Worm (Caenorhabditis elegans) whole organism, young adult: ENCODE measurements around the gene set-9.

Source experiments
- B0019.2 ChIP-seq: fragments of 200-800 bp; sonication (Bioruptor generic); conservative IDR thresholded peaks from 2 replicates; pipeline ENCODE4 v1.3.6; 2022; ENCODE audit warnings: missing genetic modification reagents, missing genetic modification characterization, missing compliant biosample characterization
- F23B12.7 ChIP-seq: sonication (generic microtip); optimal IDR thresholded peaks from 2 replicates; lab custom pipeline; 2017; ENCODE audit warnings: missing genetic modification characterization, mild to moderate bottlenecking, missing compliant biosample characterization, antibody characterized with exemption, moderate library complexity; ENCODE audit not compliant: insufficient read depth
- F37B4.10 ChIP-seq: fragments of 200-800 bp; sonication (Bioruptor generic); IDR thresholded peaks from 2 replicates; pipeline ENCODE4 v1.3.6; 2022; ENCODE audit warnings: missing genetic modification characterization, missing compliant biosample characterization
- F49E8.2 ChIP-seq: sonication (generic microtip); optimal IDR thresholded peaks from 3 replicates; lab custom pipeline; 2017; ENCODE audit warnings: missing genetic modification characterization, mild to moderate bottlenecking, missing compliant biosample characterization, antibody characterized with exemption, moderate library complexity; ENCODE audit not compliant: insufficient read depth
- F57A8.1 ChIP-seq: fragments of 200-800 bp; sonication (Bioruptor generic); optimal IDR thresholded peaks from 2 replicates; lab custom pipeline; 2018; ENCODE audit warnings: mild to moderate bottlenecking, missing genetic modification characterization, moderate library complexity, missing compliant biosample characterization
- F57C9.4 ChIP-seq: sonication (generic microtip); optimal IDR thresholded peaks from 2 replicates; lab custom pipeline; 2017; ENCODE audit warnings: mild to moderate bottlenecking, missing genetic modification characterization, missing compliant biosample characterization
- K11D2.4 ChIP-seq: fragments of 200-800 bp; sonication (Bioruptor generic); IDR thresholded peaks from 2 replicates; pipeline ENCODE4 v1.3.6; 2022; ENCODE audit warnings: missing genetic modification reagents, missing genetic modification characterization, missing compliant biosample characterization
- K12H6.12 ChIP-seq: fragments of 200-800 bp; sonication (Bioruptor generic); optimal IDR thresholded peaks from 2 replicates; lab custom pipeline; 2018; ENCODE audit warnings: mild to moderate bottlenecking, missing genetic modification characterization, missing compliant biosample characterization
- T07F8.4 ChIP-seq: sonication (generic microtip); optimal IDR thresholded peaks from 2 replicates; lab custom pipeline; 2016; ENCODE audit warnings: mild to moderate bottlenecking, missing genetic modification characterization, moderate library complexity, missing compliant biosample characterization
- T26A5.8 ChIP-seq: sonication (generic microtip); optimal IDR thresholded peaks from 2 replicates; lab custom pipeline; 2016; ENCODE audit warnings: missing genetic modification characterization, missing compliant biosample characterization
- Y53G8AR.9 ChIP-seq: fragments of 200-800 bp; sonication (Bioruptor generic); conservative IDR thresholded peaks from 2 replicates; pipeline ENCODE4 v1.3.6; 2022; ENCODE audit warnings: missing genetic modification reagents, missing genetic modification characterization, missing compliant biosample characterization
- Y95B8A.8 ChIP-seq: fragments of 200-800 bp; sonication (Bioruptor generic); IDR thresholded peaks from 2 replicates; pipeline ENCODE4 v1.3.6; 2022; ENCODE audit warnings: missing genetic modification reagents, missing genetic modification characterization, missing compliant biosample characterization
- ZK185.1 ChIP-seq: sonication (generic microtip); optimal IDR thresholded peaks from 2 replicates; lab custom pipeline; 2016; ENCODE audit warnings: mild to moderate bottlenecking, missing genetic modification characterization, missing compliant biosample characterization; ENCODE audit not compliant: poor library complexity, severe bottlenecking
- ama-1 ChIP-seq, 3 experiments: fragments of 150-350 bp in 1 of 3; sonication (generic microtip) in 2 of 3; optimal IDR thresholded peaks; 2 replicates each; lab custom pipeline; 2014 to 2018; ENCODE audit warnings: missing biosample characterization in 2 of 3, missing genetic modification characterization in 2 of 3, missing genetic modification reagents in 2 of 3
- attf-3 ChIP-seq: fragments of 200-800 bp; sonication (Bioruptor generic); conservative IDR thresholded peaks from 2 replicates; pipeline ENCODE4 v1.3.6; 2022; ENCODE audit warnings: missing genetic modification reagents, missing genetic modification characterization, missing compliant biosample characterization
- bed-2 ChIP-seq: fragments of 200-800 bp; sonication (Bioruptor generic); IDR thresholded peaks from 2 replicates; pipeline ENCODE4 v1.3.6; 2022; ENCODE audit warnings: missing genetic modification reagents, missing genetic modification characterization, missing compliant biosample characterization
- ceh-27 ChIP-seq: fragments of 200-800 bp; sonication (Bioruptor generic); optimal IDR thresholded peaks from 2 replicates; lab custom pipeline; 2018; ENCODE audit warnings: mild to moderate bottlenecking, missing genetic modification characterization, moderate library complexity, missing compliant biosample characterization
- ceh-40 ChIP-seq: fragments of 200-800 bp; sonication (Bioruptor generic); IDR thresholded peaks from 2 replicates; pipeline ENCODE4 v1.3.6; 2022; ENCODE audit warnings: missing genetic modification characterization, missing compliant biosample characterization
- die-1 ChIP-seq: sonication (generic microtip); optimal IDR thresholded peaks from 2 replicates; lab custom pipeline; 2016; ENCODE audit warnings: missing genotype, mild to moderate bottlenecking, missing genetic modification characterization, missing compliant biosample characterization
- dpff-1 ChIP-seq: sonication (generic microtip); optimal IDR thresholded peaks from 2 replicates; lab custom pipeline; 2017; ENCODE audit warnings: mild to moderate bottlenecking, missing genetic modification characterization, missing compliant biosample characterization
- dpl-1 ChIP-seq: fragments of 150-350 bp; optimal IDR thresholded peaks from 2 replicates; lab custom pipeline; 2014; ENCODE audit warnings: missing biosample characterization, missing genetic modification reagents, missing genetic modification characterization
- egl-44 ChIP-seq: fragments of 200-800 bp; sonication (Bioruptor generic); IDR thresholded peaks from 2 replicates; pipeline ENCODE4 v1.3.6; 2022; ENCODE audit warnings: missing genetic modification reagents, missing genetic modification characterization, missing compliant biosample characterization
- fkh-3 ChIP-seq: sonication (generic microtip); optimal IDR thresholded peaks from 2 replicates; lab custom pipeline; 2016; ENCODE audit warnings: mild to moderate bottlenecking, missing genetic modification characterization, missing compliant biosample characterization
- gei-17 ChIP-seq: fragments of 200-800 bp; sonication (Bioruptor generic); optimal IDR thresholded peaks from 2 replicates; lab custom pipeline; 2018; ENCODE audit warnings: mild to moderate bottlenecking, missing genetic modification characterization, missing compliant biosample characterization
- hmg-20 ChIP-seq: fragments of 200-800 bp; sonication (Bioruptor generic); IDR thresholded peaks from 2 replicates; pipeline ENCODE4 v1.3.6; 2022; ENCODE audit warnings: missing genetic modification reagents, missing genetic modification characterization, missing compliant biosample characterization
- hrde-1 ChIP-seq: sonication (generic microtip); optimal IDR thresholded peaks from 2 replicates; lab custom pipeline; 2016; ENCODE audit warnings: missing genetic modification characterization, mild to moderate bottlenecking, missing compliant biosample characterization, moderate library complexity, missing genotype, missing genetic modification reagents, borderline replicate concordance
- lag-1 ChIP-seq: fragments of 200-800 bp; sonication (Bioruptor generic); IDR thresholded peaks from 2 replicates; pipeline ENCODE4 v1.3.6; 2022; ENCODE audit warnings: missing genetic modification reagents, missing genetic modification characterization, missing compliant biosample characterization
- let-607 ChIP-seq, 2 experiments: fragments of 200-800 bp in 1 of 2; sonication (Bioruptor generic) in 1 of 2; sonication (generic microtip) in 1 of 2; optimal IDR thresholded peaks; 2 replicates each; lab custom pipeline; 2016 to 2018; ENCODE audit warnings: mild to moderate bottlenecking in 2 of 2, missing compliant biosample characterization in 2 of 2, missing genetic modification characterization in 2 of 2, moderate library complexity in 2 of 2, missing genotype in 1 of 2
- lin-26 ChIP-seq: fragments of 200-800 bp; sonication (Bioruptor generic); IDR thresholded peaks from 2 replicates; pipeline ENCODE4 v1.3.6; 2022; ENCODE audit warnings: missing genetic modification reagents, missing genetic modification characterization, missing compliant biosample characterization
- lin-35 ChIP-seq, 3 experiments: fragments of 150-350 bp in 2 of 3; sonication (generic microtip) in 1 of 3; optimal IDR thresholded peaks; 2 replicates each; lab custom pipeline; 2014 to 2018; ENCODE audit warnings: missing biosample characterization in 3 of 3, missing genetic modification characterization in 3 of 3, missing genetic modification reagents in 3 of 3
- lin-40 ChIP-seq: sonication (generic microtip); optimal IDR thresholded peaks from 2 replicates; lab custom pipeline; 2016; ENCODE audit warnings: missing genetic modification characterization, mild to moderate bottlenecking, missing compliant biosample characterization, missing genotype, missing genetic modification reagents
- lir-1 ChIP-seq: fragments of 200-800 bp; sonication (Bioruptor generic); conservative IDR thresholded peaks from 2 replicates; pipeline ENCODE4 v1.3.6; 2022; ENCODE audit warnings: missing genetic modification reagents, missing genetic modification characterization, missing compliant biosample characterization
- lsl-1 ChIP-seq: fragments of 200-800 bp; sonication (Bioruptor generic); optimal IDR thresholded peaks from 2 replicates; lab custom pipeline; 2018; ENCODE audit warnings: mild to moderate bottlenecking, missing genetic modification characterization, moderate library complexity, missing compliant biosample characterization
- lsy-27 ChIP-seq: sonication (generic microtip); optimal IDR thresholded peaks from 2 replicates; lab custom pipeline; 2017; ENCODE audit warnings: missing genetic modification characterization, mild to moderate bottlenecking, missing compliant biosample characterization, antibody characterized with exemption, missing genotype, borderline replicate concordance; ENCODE audit not compliant: insufficient read depth
- madf-8 ChIP-seq: fragments of 200-800 bp; sonication (Bioruptor generic); conservative IDR thresholded peaks from 2 replicates; pipeline ENCODE4 v1.3.6; 2022; ENCODE audit warnings: missing genetic modification reagents, missing genetic modification characterization, missing compliant biosample characterization
- nfya-1 ChIP-seq: sonication (generic microtip); optimal IDR thresholded peaks from 2 replicates; lab custom pipeline; 2017; ENCODE audit warnings: antibody characterized with exemption, missing compliant biosample characterization, missing genetic modification characterization, borderline replicate concordance; ENCODE audit not compliant: insufficient read depth
- nhr-27 ChIP-seq: fragments of 200-800 bp; sonication (Bioruptor generic); optimal IDR thresholded peaks from 2 replicates; lab custom pipeline; 2018; ENCODE audit warnings: mild to moderate bottlenecking, missing genetic modification characterization, moderate library complexity, missing compliant biosample characterization
- pha-4 ChIP-seq: fragments of 150-350 bp; sonication (generic microtip); optimal IDR thresholded peaks from 2 replicates; lab custom pipeline; 2014; ENCODE audit warnings: missing biosample characterization, missing genetic modification reagents, missing genetic modification characterization
- sea-2 ChIP-seq: fragments of 200-800 bp; sonication (Bioruptor generic); IDR thresholded peaks from 2 replicates; pipeline ENCODE4 v1.3.6; 2022; ENCODE audit warnings: missing genetic modification characterization, missing compliant biosample characterization
- snpc-1.1 ChIP-seq: sonication (generic microtip); optimal IDR thresholded peaks from 2 replicates; lab custom pipeline; 2017; ENCODE audit warnings: missing genetic modification characterization, mild to moderate bottlenecking, missing compliant biosample characterization, antibody characterized with exemption, moderate library complexity, missing genotype, missing genetic modification reagents; ENCODE audit not compliant: insufficient read depth
- snpc-3.4 ChIP-seq: sonication (generic microtip); optimal IDR thresholded peaks from 2 replicates; lab custom pipeline; 2017; ENCODE audit warnings: missing genetic modification characterization, mild to moderate bottlenecking, missing compliant biosample characterization, antibody characterized with exemption, moderate library complexity, missing genotype, missing genetic modification reagents
- somi-1 ChIP-seq: fragments of 200-800 bp; sonication (Bioruptor generic); optimal IDR thresholded peaks from 2 replicates; lab custom pipeline; 2018; ENCODE audit warnings: mild to moderate bottlenecking, missing genetic modification characterization, missing compliant biosample characterization
- sptf-2 ChIP-seq: fragments of 200-800 bp; sonication (Bioruptor generic); optimal IDR thresholded peaks from 2 replicates; lab custom pipeline; 2018; ENCODE audit warnings: mild to moderate bottlenecking, missing genetic modification characterization, missing compliant biosample characterization
- unc-62 ChIP-seq: fragments of 150-350 bp; optimal IDR thresholded peaks from 2 replicates; lab custom pipeline; 2014; ENCODE audit warnings: missing biosample characterization, missing genetic modification reagents, missing genetic modification characterization
- zim-3 ChIP-seq: sonication (generic microtip); optimal IDR thresholded peaks from 2 replicates; lab custom pipeline; 2017; ENCODE audit warnings: mild to moderate bottlenecking, missing genetic modification characterization, moderate library complexity, missing compliant biosample characterization
- ztf-28 ChIP-seq: fragments of 200-800 bp; sonication (Bioruptor generic); IDR thresholded peaks from 2 replicates; pipeline ENCODE4 v1.3.6; 2022; ENCODE audit warnings: missing genetic modification reagents, missing genetic modification characterization, missing compliant biosample characterization

set-9 gene

ce11 chrIV:4316813-4317408 lies 9.2 kb downstream of the set-9 start, which contains the start of gene Y24D9B.1 (continued):
- TF ChIP-seq hmg-20 (GFP tag; lab: Robert Waterston, UW) (no peak), unc-62 (GFP tag; lab: Kevin White, UChicago) (no peak), gei-17 (GFP tag; lab: Kevin White, UChicago) (no peak), F37B4.10 (no peak), snpc-3.4 (peak; percentile 8), fkh-3 (tag; lab: Kevin White, UChicago) (no peak), pha-4 (tag; lab: Kevin White, UChicago) (no peak), dpl-1 (GFP tag; lab: Kevin White, UChicago) (no peak), hrde-1 (no peak), zim-3 (tag; lab: Kevin White, UChicago) (no peak), snpc-1.1 (no peak), egl-44 (GFP tag; lab: Robert Waterston, UW) (no peak), lir-1 (GFP tag; lab: Robert Waterston, UW) (no peak), nfya-1 (tag; lab: Kevin White, UChicago) (no peak), sea-2 (GFP tag; lab: Robert Waterston, UW) (no peak), sptf-2 (GFP tag; lab: Kevin White, UChicago) (no peak), somi-1 (GFP tag; lab: Kevin White, UChicago) (no peak), ama-1 (optimal IDR thresholded peaks at IDR 0.05; lab: Kevin White, UChicago) (no peak), ama-1 (GFP tag; optimal IDR thresholded peaks at IDR 0.05; lab: Kevin White, UChicago) (no peak), lin-26 (GFP tag; lab: Robert Waterston, UW) (peak; percentile 36; the same call in 1 of the 2 replicates), K12H6.12 (tag; lab: Kevin White, UChicago) (no peak), lin-35 (GFP tag; optimal IDR thresholded peaks at IDR 0.05; lab: Kevin White, UChicago) (no peak), T07F8.4 (no peak), nhr-27 (tag; lab: Kevin White, UChicago) (no peak), F49E8.2 (peak; percentile 3), madf-8 (GFP tag; lab: Robert Waterston, UW) (no peak), dpff-1 (tag; lab: Kevin White, UChicago) (peak; percentile 33), die-1 (tag; lab: Kevin White, UChicago) (no peak), ceh-40 (GFP tag; lab: Robert Waterston, UW) (no peak), ztf-28 (GFP tag; lab: Robert Waterston, UW) (no peak), K11D2.4 (no peak), bed-2 (no peak), lsy-27 (tag; lab: Kevin White, UChicago) (no peak), F23B12.7 (tag; lab: Kevin White, UChicago) (no peak), Y53G8AR.9 (peak; percentile 70; the same call in 1 of the 2 replicates), F57A8.1 (GFP tag; lab: Kevin White, UChicago) (no peak), lag-1 (GFP tag; lab: Robert Waterston, UW) (no peak), attf-3 (GFP tag; lab: Robert Waterston, UW) (no peak), Y95B8A.8 (0 out of 2 replicates have a peak, but pooled peaks have one; percentile 34), B0019.2 (GFP tag; lab: Robert Waterston, UW) (no peak), lsl-1 (GFP tag; lab: Kevin White, UChicago) (peak; percentile 8), let-607 (tag; optimal IDR thresholded peaks at IDR 0.05; lab: Kevin White, UChicago) (no peak), ZK185.1 (no peak), lin-40 (tag; lab: Kevin White, UChicago) (no peak), ceh-27 (GFP tag; lab: Kevin White, UChicago) (no peak), T26A5.8 (no peak), F57C9.4 (tag; lab: Kevin White, UChicago) (no peak)
